Fruit fly (Drosophila melanogaster): ENCODE data around the gene CG6813.

The CG6813 gene

DNA sequence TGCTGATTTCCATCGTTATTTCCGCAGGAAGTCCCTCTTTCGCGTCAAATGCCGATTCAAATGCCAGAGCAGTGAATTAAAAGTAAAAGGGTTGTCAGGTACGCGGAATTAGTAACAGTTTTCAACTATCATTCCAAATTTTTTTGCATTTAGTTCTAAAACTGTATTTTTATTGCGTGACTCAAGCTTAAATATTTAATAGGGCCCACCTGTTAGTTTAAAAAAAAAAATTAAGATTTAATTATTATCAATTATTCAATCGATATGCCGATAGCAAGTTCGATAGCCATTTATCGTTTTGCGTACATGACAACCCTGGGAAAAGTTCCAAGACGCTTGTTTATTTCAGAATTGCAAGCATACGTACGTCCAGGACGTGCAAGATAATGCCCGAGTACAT lies 3.4 kb downstream of the CG6813 start, which contains the start of gene CG14711 (continued):
- TF ChIP-seq dsx (GFP tag; optimal IDR thresholded peaks at IDR 0.05; ENCODE audit: poor library complexity, severe bottlenecking) (no peak), Hr4 (GFP tag; optimal IDR thresholded peaks at IDR 0.05) (no peak), ss (GFP tag; optimal IDR thresholded peaks at IDR 0.05) (no peak), fkh (GFP tag; optimal IDR thresholded peaks at IDR 0.05) (no peak), cyc (GFP tag; optimal IDR thresholded peaks at IDR 0.05) (peak; percentile 76), CG3919 (GFP tag; optimal IDR thresholded peaks at IDR 0.05) (no peak), vri (GFP tag; optimal IDR thresholded peaks at IDR 0.05) (no peak), Eip75B (GFP tag; optimal IDR thresholded peaks at IDR 0.05) (no peak), CG8119 (GFP tag; IDR thresholded peaks at IDR 0.05) (no peak; the same call in 1 of the 3 replicates), Ets96B (tag; optimal IDR thresholded peaks at IDR 0.05) (peak; percentile 80), Sox15 (GFP tag; optimal IDR thresholded peaks at IDR 0.05) (peak; percentile 64), topi (GFP tag; optimal IDR thresholded peaks at IDR 0.05) (no peak), dac (GFP tag; optimal IDR thresholded peaks at IDR 0.05) (no peak), CG31627 (GFP tag; optimal IDR thresholded peaks at IDR 0.05) (peak; percentile 80), svp (GFP tag) (no peak), CG6808 (GFP tag; optimal IDR thresholded peaks at IDR 0.05) (no peak), esn (GFP tag; optimal IDR thresholded peaks at IDR 0.05) (peak; percentile 87), CG8632 (GFP tag; optimal IDR thresholded peaks at IDR 0.05) (no peak), achi (GFP tag; optimal IDR thresholded peaks at IDR 0.05) (peak; percentile 82), Sox14 (GFP tag; optimal IDR thresholded peaks at IDR 0.05) (peak; percentile 76), spab (GFP tag; optimal IDR thresholded peaks at IDR 0.05) (no peak), CG11294 (GFP tag; IDR thresholded peaks at IDR 0.05) (0 out of 2 replicates have a peak, but pooled peaks have one; percentile 50), net (GFP tag; optimal IDR thresholded peaks at IDR 0.05) (no peak), CG8319 (GFP tag; optimal IDR thresholded peaks at IDR 0.05) (no peak)

DNA sequence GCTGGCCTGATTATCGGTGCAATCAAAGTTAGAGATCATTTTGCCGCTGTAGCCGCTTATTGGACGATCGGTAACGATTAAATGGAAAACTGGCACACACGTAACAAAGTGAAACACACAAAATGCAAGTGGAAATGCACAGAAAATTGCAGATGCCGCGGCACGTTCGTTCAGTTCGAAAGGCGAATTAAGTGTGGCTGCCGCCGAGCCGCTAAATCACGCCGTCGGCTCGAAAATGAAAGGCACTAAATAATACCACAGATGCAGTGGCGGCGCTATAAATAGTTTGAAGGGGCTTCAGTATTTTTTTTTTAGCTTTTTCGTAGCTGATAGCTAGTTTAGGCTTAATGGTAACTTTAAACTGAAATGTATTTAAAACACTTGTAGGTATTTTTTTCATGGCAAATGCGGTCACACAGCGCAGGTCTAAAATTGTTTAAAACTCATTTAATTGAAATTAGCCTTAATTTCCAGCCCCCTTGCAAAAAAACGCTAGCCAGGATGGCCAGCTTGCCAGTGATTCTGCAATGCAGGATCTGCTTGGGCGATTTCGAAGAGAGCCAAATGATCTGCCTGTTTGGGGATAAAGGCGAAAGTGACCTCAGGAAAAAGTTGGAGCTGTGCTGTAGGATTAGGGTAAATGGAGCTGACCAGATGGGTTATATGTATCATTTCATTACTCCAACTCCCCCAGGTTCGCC lies 6.6 kb downstream of the CG6813 start, which contains the start of the genes Jupiter and CG14710:
Gene Jupiter (minus strand): TSS at position 198 of the 701 bp plus-strand sequence.
Gene CG14710 (plus strand): TSS at position 382 of the 701 bp plus-strand sequence.
- peak; percentile 68 for TF ChIP-seq Eip78C (GFP tag)
- no peak for TF ChIP-seq CG4318 (GFP tag; optimal IDR thresholded peaks at IDR 0.05)
- TF ChIP-seq CG16779 (tag; optimal IDR thresholded peaks at IDR 0.05) = no peak
- TF ChIP-seq Hr39 (GFP tag; optimal IDR thresholded peaks at IDR 0.05) = peak; percentile 65
- TF ChIP-seq CG1621 (tag; optimal IDR thresholded peaks at IDR 0.05) = peak; percentile 39
- TF ChIP-seq fd59A (GFP tag; optimal IDR thresholded peaks at IDR 0.05) = no peak
- TF ChIP-seq CG6792 (GFP tag; optimal IDR thresholded peaks at IDR 0.05) = peak; percentile 17
- TF ChIP-seq CG11762 (GFP tag; optimal IDR thresholded peaks at IDR 0.05; ENCODE audit: insufficient read depth) = peak; percentile 27
- no peak for TF ChIP-seq CG34406 (GFP tag; optimal IDR thresholded peaks at IDR 0.05)
- peak; percentile 57; the same call in 1 of the 2 replicates for TF ChIP-seq CG11294 (GFP tag; IDR thresholded peaks at IDR 0.05)
- no peak for TF ChIP-seq CG6163 (GFP tag; IDR thresholded peaks at IDR 0.05)
- TF ChIP-seq CG3919 (GFP tag; optimal IDR thresholded peaks at IDR 0.05) = peak; percentile 59
- peak; percentile 67 for TF ChIP-seq Sox14 (GFP tag; optimal IDR thresholded peaks at IDR 0.05)
- TF ChIP-seq CG31627 (GFP tag; optimal IDR thresholded peaks at IDR 0.05) = peak; percentile 78
- TF ChIP-seq CG8319 (GFP tag; optimal IDR thresholded peaks at IDR 0.05) = no peak
- peak; percentile 73 for TF ChIP-seq lz (GFP tag; optimal IDR thresholded peaks at IDR 0.05)
- TF ChIP-seq CG6854 (GFP tag; optimal IDR thresholded peaks at IDR 0.05) = peak; percentile 54
- TF ChIP-seq CG32006 (GFP tag; optimal IDR thresholded peaks at IDR 0.05) = no peak
- TF ChIP-seq OdsH (GFP tag; optimal IDR thresholded peaks at IDR 0.05) = peak; percentile 47
- no peak for TF ChIP-seq Eip75B (GFP tag; optimal IDR thresholded peaks at IDR 0.05)
- no peak for TF ChIP-seq Hr38 (GFP tag; optimal IDR thresholded peaks at IDR 0.05)
- TF ChIP-seq CG9139 (GFP tag; optimal IDR thresholded peaks at IDR 0.05) = no peak
- TF ChIP-seq svp (GFP tag) = no peak
- TF ChIP-seq achi (GFP tag; optimal IDR thresholded peaks at IDR 0.05) = peak; percentile 30
- TF ChIP-seq Sox102F (GFP tag; optimal IDR thresholded peaks at IDR 0.05) = no peak
- TF ChIP-seq Ets96B (tag; optimal IDR thresholded peaks at IDR 0.05) = peak; percentile 19
- no peak for TF ChIP-seq Eip93F (GFP tag; optimal IDR thresholded peaks at IDR 0.05)
- no peak for TF ChIP-seq net (GFP tag; optimal IDR thresholded peaks at IDR 0.05)
- no peak; the same call in 1 of the 2 replicates for TF ChIP-seq CG15336 (GFP tag; IDR thresholded peaks at IDR 0.05)
- no peak for TF ChIP-seq CG10669 (GFP tag; optimal IDR thresholded peaks at IDR 0.05)
- TF ChIP-seq cyc (GFP tag; optimal IDR thresholded peaks at IDR 0.05) = peak; percentile 72
- TF ChIP-seq CG8632 (GFP tag; optimal IDR thresholded peaks at IDR 0.05) = no peak
- TF ChIP-seq Sox15 (GFP tag; optimal IDR thresholded peaks at IDR 0.05) = peak; percentile 49
- no peak for TF ChIP-seq fd85E (GFP tag; optimal IDR thresholded peaks at IDR 0.05)
- no peak for TF ChIP-seq pdm3 (GFP tag; optimal IDR thresholded peaks at IDR 0.05)
- no peak for TF ChIP-seq Smox (GFP tag; optimal IDR thresholded peaks at IDR 0.05)

Data from whole organism, prepupa.